Fruit fly (Drosophila melanogaster) whole organism, embryonic: Measurements from ENCODE around the gene Klp64D.

Experiments used
- CG8359 ChIP-seq: fragments of 200-800 bp; sonication (Bioruptor generic); optimal IDR thresholded peaks from 2 replicates; lab custom pipeline; 2017; ENCODE audit warnings: missing biosample characterization, mild to moderate bottlenecking, missing genetic modification characterization, borderline replicate concordance
- Sox102F ChIP-seq: fragments of 200-800 bp; sonication (Bioruptor generic); optimal IDR thresholded peaks from 2 replicates; lab custom pipeline; 2018; ENCODE audit warnings: missing biosample characterization, mild to moderate bottlenecking, missing genetic modification characterization, moderate library complexity
- ewg ChIP-seq: fragments of 200-800 bp; sonication (Bioruptor generic); optimal IDR thresholded peaks from 3 replicates; lab custom pipeline; 2017; ENCODE audit warnings: mild to moderate bottlenecking, missing biosample characterization, missing genetic modification reagents, missing genetic modification characterization
- pros ChIP-seq: fragments of 200-800 bp; sonication (Bioruptor generic); optimal IDR thresholded peaks from 3 replicates; lab custom pipeline; 2019; ENCODE audit warnings: missing biosample characterization, mild to moderate bottlenecking, missing genetic modification characterization, moderate library complexity

DNA sequence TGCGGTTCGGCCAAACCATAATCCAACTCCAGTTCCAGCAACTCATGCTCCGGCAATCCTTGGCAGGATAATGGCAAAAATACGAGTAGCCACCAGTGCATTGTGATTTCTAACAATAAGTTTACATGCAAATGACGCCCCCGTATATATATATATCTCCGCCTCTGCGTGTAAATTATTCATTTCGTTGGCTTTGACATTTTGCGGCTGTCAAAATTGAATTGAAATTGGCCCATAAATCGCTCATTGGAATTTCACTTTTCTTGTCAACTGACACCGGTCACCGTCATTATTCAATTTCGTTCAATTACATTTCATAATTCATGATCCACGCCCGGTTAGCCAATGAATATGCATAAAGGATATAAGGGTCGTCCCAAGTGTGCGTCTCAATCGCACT is 23.5 kb upstream of the Klp64D start, which contains the start of gene Ir64a:
- TF ChIP-seq ewg (no peak), CG8359 (GFP tag; lab: Kevin White, UChicago) (no peak), Sox102F (no peak), pros (GFP tag; lab: Kevin White, UChicago) (no peak)
